Fruit fly (Drosophila melanogaster): ENCODE measurements around the gene Pak3.
A peak's percentile ranks its signal among the peaks of the same experiment; 100 is the strongest.

Gene Pak3

DNA sequence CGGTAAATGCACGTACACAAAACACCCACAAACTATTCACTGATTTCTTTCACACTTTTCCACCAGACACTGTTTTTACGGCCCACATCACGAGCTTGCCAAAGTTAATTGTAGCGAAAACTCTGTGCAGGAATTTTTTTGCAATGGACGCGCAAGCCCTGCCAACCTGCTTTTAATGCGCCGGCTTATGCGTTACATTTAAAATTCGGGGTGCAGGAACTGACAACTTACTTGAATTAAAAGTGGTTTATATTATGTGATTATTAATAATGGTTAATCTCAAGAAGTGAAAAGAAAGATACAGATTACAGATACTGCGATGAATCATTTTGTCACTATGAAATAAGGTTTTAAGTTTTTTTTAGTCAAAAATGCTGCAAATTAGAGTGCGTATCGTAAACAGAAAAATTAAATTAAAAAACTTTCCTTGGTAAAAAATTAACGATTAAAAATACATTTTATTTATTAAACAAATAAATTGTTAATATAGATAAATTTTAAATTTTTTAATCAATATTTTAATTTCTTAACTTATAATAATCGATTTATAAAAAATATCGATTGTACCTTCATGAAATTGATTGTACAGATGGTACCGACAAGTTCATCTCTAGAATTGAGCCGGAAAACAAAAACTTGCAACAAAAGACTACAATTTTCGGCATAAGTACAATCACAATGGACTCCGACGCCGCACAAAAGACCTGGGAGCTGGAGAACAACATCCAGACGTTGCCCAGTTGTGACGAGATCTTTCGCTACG, 16.1 kb upstream of the Pak3 start, which contains the start of the genes CG42232 and CSN5 (continued):
- no peak for TF ChIP-seq oc (tag; optimal IDR thresholded peaks at IDR 0.05)
- peak; percentile 51 for TF ChIP-seq CG9817 (tag; optimal IDR thresholded peaks at IDR 0.05)
- no peak for TF ChIP-seq salm (tag; optimal IDR thresholded peaks at IDR 0.05)
- peak; percentile 28 for TF ChIP-seq Dek (tag; optimal IDR thresholded peaks at IDR 0.05)
- TF ChIP-seq H2.0 (GFP tag; IDR thresholded peaks at IDR 0.05): peak; percentile 35; the same call in 1 of the 2 replicates
- TF ChIP-seq Hand (GFP tag; optimal IDR thresholded peaks at IDR 0.05): no peak
- peak; percentile 44; the same call in 1 of the 2 replicates for TF ChIP-seq CG17328 (GFP tag; IDR thresholded peaks at IDR 0.05)
- TF ChIP-seq slou (GFP tag; optimal IDR thresholded peaks at IDR 0.05): peak; percentile 21
- TF ChIP-seq Ets97D (GFP tag; optimal IDR thresholded peaks at IDR 0.05): peak; percentile 32
- peak; percentile 36; the same call in 1 of the 2 replicates for TF ChIP-seq CG11085 (GFP tag; IDR thresholded peaks at IDR 0.05)
- peak; percentile 36; the same call in 1 of the 2 replicates for TF ChIP-seq CG32767 (GFP tag; IDR thresholded peaks at IDR 0.05)
- TF ChIP-seq CG3163 (GFP tag; optimal IDR thresholded peaks at IDR 0.05): no peak
- TF ChIP-seq dm (GFP tag; optimal IDR thresholded peaks at IDR 0.05): peak; percentile 28
- no peak for TF ChIP-seq CG6765 (GFP tag; optimal IDR thresholded peaks at IDR 0.05)
- TF ChIP-seq CG13775 (GFP tag; optimal IDR thresholded peaks at IDR 0.05): peak; percentile 80
- peak; percentile 33 for TF ChIP-seq HHEX (GFP tag; optimal IDR thresholded peaks at IDR 0.05)
- TF ChIP-seq CG17829 (tag; optimal IDR thresholded peaks at IDR 0.05): peak; percentile 76
- TF ChIP-seq CG34422 (GFP tag; IDR thresholded peaks at IDR 0.05): peak; percentile 21; the same call in 1 of the 3 replicates
- TF ChIP-seq CG12659 (GFP tag; optimal IDR thresholded peaks at IDR 0.05): peak; percentile 73
- 0 out of 2 replicates have a peak, but pooled peaks have one; percentile 30 for TF ChIP-seq rib (GFP tag; IDR thresholded peaks at IDR 0.05)
- TF ChIP-seq CG11456 (GFP tag; IDR thresholded peaks at IDR 0.05): peak; percentile 69; the same call in 2 of the 3 replicates
- TF ChIP-seq Xbp1 (GFP tag; optimal IDR thresholded peaks at IDR 0.05): peak; percentile 78
- no peak for TF ChIP-seq odd (GFP tag; optimal IDR thresholded peaks at IDR 0.05)
- no peak for TF ChIP-seq ssp (GFP tag; IDR thresholded peaks at IDR 0.05)
- TF ChIP-seq psq (GFP tag; optimal IDR thresholded peaks at IDR 0.05): peak; percentile 28
- TF ChIP-seq CG6813 (GFP tag; optimal IDR thresholded peaks at IDR 0.05): no peak
- no peak for TF ChIP-seq Awh (GFP tag; IDR thresholded peaks at IDR 0.05)
- TF ChIP-seq CG15696 (tag; optimal IDR thresholded peaks at IDR 0.05): peak; percentile 60
- peak; percentile 69 for TF ChIP-seq mam (GFP tag; optimal IDR thresholded peaks at IDR 0.05)
- TF ChIP-seq klu (GFP tag; IDR thresholded peaks at IDR 0.05): no peak
- peak; percentile 59 for TF ChIP-seq CG6689 (GFP tag; IDR thresholded peaks at IDR 0.05)
- TF ChIP-seq bsh (GFP tag; optimal IDR thresholded peaks at IDR 0.05): no peak
- TF ChIP-seq CG5180 (GFP tag; optimal IDR thresholded peaks at IDR 0.05): no peak
- peak in 1 of 2 experiments; percentile 69 for TF ChIP-seq dpn (GFP tag; optimal IDR thresholded peaks at IDR 0.05)
- TF ChIP-seq BEAF-32 (GFP tag; optimal IDR thresholded peaks at IDR 0.05): peak; percentile 57
- TF ChIP-seq vvl (GFP tag; IDR thresholded peaks at IDR 0.05): peak; percentile 71
- peak; percentile 69 for TF ChIP-seq CG3847 (GFP tag; IDR thresholded peaks at IDR 0.05)
- peak; percentile 87 for TF ChIP-seq MBD-R2 (GFP tag; IDR thresholded peaks at IDR 0.05)
- TF ChIP-seq knrl (GFP tag; IDR thresholded peaks at IDR 0.05; ENCODE audit: partially characterized antibody): no peak
- TF ChIP-seq tx (GFP tag; optimal IDR thresholded peaks at IDR 0.05): peak; percentile 6
- TF ChIP-seq Ptx1 (GFP tag; IDR thresholded peaks at IDR 0.05): peak; percentile 63; the same call in 1 of the 2 replicates
- TF ChIP-seq pfk (GFP tag; optimal IDR thresholded peaks at IDR 0.05): no peak
- TF ChIP-seq CG11504 (tag; optimal IDR thresholded peaks at IDR 0.05): no peak
- no peak for TF ChIP-seq Jarid2 (GFP tag; optimal IDR thresholded peaks at IDR 0.05)
- TF ChIP-seq CG3281 (GFP tag; optimal IDR thresholded peaks at IDR 0.05): no peak
- peak; percentile 37 for TF ChIP-seq MESR4 (GFP tag; optimal IDR thresholded peaks at IDR 0.05)
- TF ChIP-seq CG4820 (GFP tag; optimal IDR thresholded peaks at IDR 0.05): peak; percentile 54
- peak; percentile 87 for TF ChIP-seq CG14710 (tag; optimal IDR thresholded peaks at IDR 0.05)
